Worm (Caenorhabditis elegans): ENCODE measurements around the gene F56D5.2.
"Not testable (repeated sequence)": the region's sequence is repeated elsewhere in the genome, so short reads cannot be mapped to it uniquely, and the experiment has no call there.

DNA sequence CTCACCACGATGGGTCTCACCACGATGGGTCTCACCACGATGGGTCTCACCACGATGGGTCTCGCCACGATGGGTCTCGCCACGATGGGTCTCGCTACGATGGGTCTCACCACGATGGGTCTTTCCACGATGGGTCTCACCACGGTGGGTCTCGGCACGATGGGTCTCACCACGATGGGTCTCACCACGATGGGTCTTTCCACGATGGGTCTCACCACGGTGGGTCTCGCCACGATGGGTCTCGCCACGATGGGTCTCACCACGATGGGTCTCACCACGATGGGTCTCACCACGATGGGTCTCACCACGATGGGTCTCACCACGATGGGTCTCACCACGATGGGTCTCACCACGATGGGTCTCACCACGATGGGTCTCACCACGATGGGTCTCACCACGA, 12.4 kb upstream of the F56D5.2 start:
- TF ChIP-seq tab-1 (GFP tag; IDR thresholded peaks at IDR 0.05), result 0 out of 2 replicates have a peak, but pooled peaks have one; percentile 16
- not testable (repeated sequence) for TF ChIP-seq cog-1 (tag; optimal IDR thresholded peaks at IDR 0.05); flt-1 (GFP tag; IDR thresholded peaks at IDR 0.05); ztf-29 (GFP tag; IDR thresholded peaks at IDR 0.05); ztf-23 (GFP tag; IDR thresholded peaks at IDR 0.05); med-1 (GFP tag; optimal IDR thresholded peaks at IDR 0.05; ENCODE audit: insufficient read depth); klf-2 (GFP tag; conservative IDR thresholded peaks at IDR 0.05); T22C8.4 (GFP tag; IDR thresholded peaks at IDR 0.05); ref-1 (GFP tag; conservative IDR thresholded peaks at IDR 0.05)
